Worm (Caenorhabditis elegans): ENCODE results near the gene abt-4.

abt-4 gene

DNA sequence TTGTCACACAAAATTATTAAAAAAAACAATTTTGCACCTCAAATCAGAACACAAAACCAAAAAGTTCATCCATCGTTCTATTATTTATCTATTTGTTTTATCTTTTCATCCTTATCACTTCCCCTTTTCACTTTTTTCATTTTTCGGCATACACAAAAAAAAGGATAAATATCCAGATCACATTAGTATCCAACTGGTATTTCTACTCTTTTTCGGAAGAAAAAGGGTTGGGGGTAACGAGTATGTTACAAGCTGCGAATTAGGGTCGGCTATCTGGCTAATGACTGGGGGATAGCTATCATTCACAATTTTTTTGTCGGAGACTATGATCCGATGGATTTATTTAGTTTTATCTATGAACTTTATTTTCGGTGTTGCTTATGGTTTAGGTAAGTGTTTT, 39.5 kb upstream of the abt-4 start, which contains the start of gene mltn-7:
mltn-7 (plus strand) TSS at position 301 of the 400 bp plus-strand sequence.
- TF ChIP-seq nhr-237 (tag; optimal IDR thresholded peaks at IDR 0.05) (no peak), elt-3 (tag; optimal IDR thresholded peaks at IDR 0.05) (no peak), unc-120 (tag; optimal IDR thresholded peaks at IDR 0.05; ENCODE audit: poor library complexity, severe bottlenecking) (no peak), nhr-28 (tag; optimal IDR thresholded peaks at IDR 0.05) (no peak), nhr-12 (tag; optimal IDR thresholded peaks at IDR 0.05) (no peak), unc-62 (GFP tag; optimal IDR thresholded peaks at IDR 0.05) (no peak), ces-1 (GFP tag; optimal IDR thresholded peaks at IDR 0.05) (no peak), bed-3 (GFP tag; optimal IDR thresholded peaks at IDR 0.05) (no peak), ceh-43 (GFP tag; optimal IDR thresholded peaks at IDR 0.05) (no peak), nhr-76 (tag; optimal IDR thresholded peaks at IDR 0.05) (no peak), ceh-83 (GFP tag; optimal IDR thresholded peaks at IDR 0.05) (no peak), lin-32 (GFP tag; optimal IDR thresholded peaks at IDR 0.05) (no peak), lsy-2 (tag; optimal IDR thresholded peaks at IDR 0.05) (no peak)

DNA sequence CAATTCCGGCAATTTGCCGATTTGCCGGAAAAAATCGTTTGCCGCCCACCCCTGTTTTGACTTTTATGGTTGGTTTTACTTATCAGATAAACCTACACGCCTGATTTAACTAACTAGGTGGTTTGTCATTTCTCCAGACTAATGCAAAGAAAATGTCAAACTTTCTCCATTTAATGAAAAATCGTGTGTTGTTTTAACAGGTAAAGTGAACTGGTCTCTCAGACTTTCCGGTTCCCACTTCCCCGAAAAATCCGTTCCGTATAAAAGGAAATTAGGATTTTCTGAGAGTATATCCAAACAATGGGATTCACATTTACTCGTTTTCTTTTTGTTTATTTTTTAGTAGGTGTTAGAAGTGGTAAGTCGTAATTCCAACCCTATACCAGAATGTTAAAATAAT, 34.1 kb upstream of the abt-4 start, which contains the start of gene mltn-6:
mltn-6 (plus strand) TSS at position 301 of the 400 bp plus-strand sequence.
- TF ChIP-seq elt-1 (tag; optimal IDR thresholded peaks at IDR 0.05; ENCODE audit: borderline replicate concordance, insufficient read depth), result no peak
- no peak for TF ChIP-seq blmp-1 (tag; optimal IDR thresholded peaks at IDR 0.05)
- TF ChIP-seq snpc-4 (tag; optimal IDR thresholded peaks at IDR 0.05), result no peak
- TF ChIP-seq nhr-28 (tag; optimal IDR thresholded peaks at IDR 0.05), result no peak
- TF ChIP-seq flh-1 (GFP tag; optimal IDR thresholded peaks at IDR 0.05), result no peak
- TF ChIP-seq sptf-1 (tag; optimal IDR thresholded peaks at IDR 0.05), result no peak
- no peak for TF ChIP-seq bed-3 (GFP tag; optimal IDR thresholded peaks at IDR 0.05)
- no peak for TF ChIP-seq M03D4.4 (tag; optimal IDR thresholded peaks at IDR 0.05)
- no peak for TF ChIP-seq ztf-11 (tag; optimal IDR thresholded peaks at IDR 0.05)
- TF ChIP-seq ceh-83 (GFP tag; optimal IDR thresholded peaks at IDR 0.05), result no peak
- no peak for TF ChIP-seq zip-8 (tag; optimal IDR thresholded peaks at IDR 0.05)
- TF ChIP-seq cnd-1 (tag; optimal IDR thresholded peaks at IDR 0.05), result no peak
- no peak for TF ChIP-seq hlh-1 (tag; optimal IDR thresholded peaks at IDR 0.05)
- no peak for TF ChIP-seq ham-2 (GFP tag; optimal IDR thresholded peaks at IDR 0.05)
- no peak for TF ChIP-seq nhr-237 (tag; optimal IDR thresholded peaks at IDR 0.05)
- TF ChIP-seq pha-4 (tag; optimal IDR thresholded peaks at IDR 0.05), result no peak
- TF ChIP-seq lsy-2 (tag; optimal IDR thresholded peaks at IDR 0.05), result no peak
- TF ChIP-seq mep-1 (tag; optimal IDR thresholded peaks at IDR 0.05), result no peak

DNA sequence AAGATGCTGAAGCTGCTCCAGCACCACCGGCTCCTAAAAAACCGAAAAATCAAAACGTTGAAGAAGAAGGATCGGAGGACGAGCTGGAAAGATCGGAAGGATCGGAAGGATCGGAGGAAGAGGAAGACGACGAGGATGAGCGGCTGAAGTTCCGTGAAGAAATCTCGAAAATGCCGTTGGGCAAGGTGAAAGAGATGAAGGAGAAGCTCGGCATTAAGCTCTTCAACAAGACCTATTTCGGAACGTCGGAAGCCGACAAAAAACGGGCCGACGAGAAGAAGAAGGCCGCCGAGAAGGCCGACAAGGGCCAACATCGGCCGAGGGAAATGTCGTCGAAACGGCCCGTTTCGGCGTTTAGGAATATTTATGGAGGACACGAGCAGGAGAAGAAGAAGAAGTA, 30.8 kb upstream of the abt-4 start:
- no peak for TF ChIP-seq ztf-11 (tag; optimal IDR thresholded peaks at IDR 0.05)
- TF ChIP-seq hlh-1 (tag; optimal IDR thresholded peaks at IDR 0.05), result no peak
- TF ChIP-seq ces-1 (GFP tag; optimal IDR thresholded peaks at IDR 0.05), result no peak
- TF ChIP-seq drap-1 (GFP tag; optimal IDR thresholded peaks at IDR 0.05), result no peak
- TF ChIP-seq unc-120 (tag; optimal IDR thresholded peaks at IDR 0.05; ENCODE audit: poor library complexity, severe bottlenecking), result no peak
- TF ChIP-seq mep-1 (tag; optimal IDR thresholded peaks at IDR 0.05), result no peak
- TF ChIP-seq ceh-83 (GFP tag; optimal IDR thresholded peaks at IDR 0.05), result no peak
- TF ChIP-seq mab-5 (tag; optimal IDR thresholded peaks at IDR 0.05), result no peak
- no peak for TF ChIP-seq elt-1 (tag; optimal IDR thresholded peaks at IDR 0.05; ENCODE audit: borderline replicate concordance, insufficient read depth)

DNA sequence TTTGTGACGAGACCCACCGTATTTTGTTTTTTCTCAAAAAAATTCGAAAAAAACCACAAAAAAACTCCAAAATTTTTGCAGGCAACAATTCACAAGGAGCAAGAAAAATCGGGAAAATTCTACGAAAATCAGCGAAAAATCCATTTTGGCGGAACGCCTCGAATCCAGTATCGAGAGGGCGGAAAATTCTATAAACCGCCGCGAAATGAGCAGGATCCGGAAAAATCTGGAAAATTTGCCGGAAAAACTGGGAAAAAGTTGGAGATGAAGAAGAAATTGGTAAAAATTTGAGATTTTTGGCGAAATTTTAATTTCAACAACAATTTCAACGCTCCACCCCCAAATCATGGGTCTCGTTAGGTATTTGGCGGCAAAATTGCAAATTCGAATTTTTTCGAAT, 29.5 kb upstream of the abt-4 start:
- TF ChIP-seq sem-2 (GFP tag; optimal IDR thresholded peaks at IDR 0.05), result no peak
- no peak for TF ChIP-seq snpc-4 (tag; optimal IDR thresholded peaks at IDR 0.05)
- no peak for TF ChIP-seq drap-1 (GFP tag; optimal IDR thresholded peaks at IDR 0.05)
- no peak for TF ChIP-seq unc-120 (tag; optimal IDR thresholded peaks at IDR 0.05; ENCODE audit: poor library complexity, severe bottlenecking)

DNA sequence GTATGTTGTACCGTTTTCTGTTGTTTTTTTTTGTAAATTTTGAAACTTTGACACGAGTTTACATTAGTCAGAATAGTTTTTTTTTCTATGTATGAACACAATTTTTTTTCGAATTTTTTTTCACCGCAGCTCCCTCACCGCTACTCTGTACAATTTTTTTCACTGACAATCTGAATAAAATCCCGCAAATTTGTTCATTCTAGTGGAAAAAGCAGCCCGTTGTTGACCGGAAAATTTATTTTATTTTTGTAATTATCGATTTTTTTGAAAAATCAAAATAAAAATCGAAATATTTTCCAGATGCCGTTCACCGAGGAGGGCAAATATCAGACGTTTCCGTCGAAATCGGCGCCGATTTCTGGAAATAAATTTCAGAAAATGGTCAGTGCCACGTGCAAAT, 28.9 kb upstream of the abt-4 start, which contains the start of gene T22H9.1:
T22H9.1 (plus strand) TSS at position 301 of the 400 bp plus-strand sequence.
- TF ChIP-seq tbx-8 (GFP tag; optimal IDR thresholded peaks at IDR 0.05) (no peak), ham-2 (GFP tag; optimal IDR thresholded peaks at IDR 0.05) (no peak), unc-120 (tag; optimal IDR thresholded peaks at IDR 0.05; ENCODE audit: poor library complexity, severe bottlenecking) (no peak)

DNA sequence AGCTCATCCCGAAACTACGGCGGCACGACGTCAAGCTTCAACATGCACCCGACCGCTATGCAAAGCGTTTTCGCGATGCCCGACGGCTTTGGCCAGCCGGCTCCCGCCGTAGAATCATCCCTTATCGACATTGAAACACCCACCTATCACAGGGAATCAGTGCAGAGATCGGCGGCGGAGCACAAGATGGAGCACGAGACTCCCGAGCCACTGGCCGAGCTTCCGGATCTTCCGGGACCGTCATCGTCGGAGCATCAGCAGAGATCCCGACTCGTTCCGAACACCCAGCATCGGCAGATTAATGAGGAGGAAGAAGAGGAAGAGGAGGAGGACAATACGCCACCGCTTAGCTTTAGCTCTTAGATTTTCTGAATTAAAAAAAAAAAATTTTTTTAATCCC, 27.9 kb upstream of the abt-4 start:
- TF ChIP-seq nhr-76 (tag; optimal IDR thresholded peaks at IDR 0.05), result no peak
- no peak for TF ChIP-seq bed-3 (GFP tag; optimal IDR thresholded peaks at IDR 0.05)
- TF ChIP-seq ceh-39 (tag; optimal IDR thresholded peaks at IDR 0.05), result no peak
- TF ChIP-seq zip-8 (tag; optimal IDR thresholded peaks at IDR 0.05), result no peak
- TF ChIP-seq ceh-83 (GFP tag; optimal IDR thresholded peaks at IDR 0.05), result no peak
- no peak for TF ChIP-seq nhr-237 (tag; optimal IDR thresholded peaks at IDR 0.05)
- TF ChIP-seq snpc-4 (tag; optimal IDR thresholded peaks at IDR 0.05), result no peak
- no peak for TF ChIP-seq sem-2 (GFP tag; optimal IDR thresholded peaks at IDR 0.05)
- no peak for TF ChIP-seq cnd-1 (tag; optimal IDR thresholded peaks at IDR 0.05)
- no peak for TF ChIP-seq hlh-1 (tag; optimal IDR thresholded peaks at IDR 0.05)
- no peak for TF ChIP-seq lsy-2 (tag; optimal IDR thresholded peaks at IDR 0.05)
- no peak for TF ChIP-seq ham-2 (GFP tag; optimal IDR thresholded peaks at IDR 0.05)
- TF ChIP-seq nhr-28 (tag; optimal IDR thresholded peaks at IDR 0.05), result no peak
- no peak for TF ChIP-seq sptf-1 (tag; optimal IDR thresholded peaks at IDR 0.05)
- TF ChIP-seq ceh-43 (GFP tag; optimal IDR thresholded peaks at IDR 0.05), result no peak
- no peak for TF ChIP-seq mab-5 (tag; optimal IDR thresholded peaks at IDR 0.05)
- no peak for TF ChIP-seq elt-1 (tag; optimal IDR thresholded peaks at IDR 0.05; ENCODE audit: borderline replicate concordance, insufficient read depth)
- TF ChIP-seq mls-2 (tag; optimal IDR thresholded peaks at IDR 0.05), result no peak
- no peak for TF ChIP-seq M03D4.4 (tag; optimal IDR thresholded peaks at IDR 0.05)
- TF ChIP-seq unc-120 (tag; optimal IDR thresholded peaks at IDR 0.05; ENCODE audit: poor library complexity, severe bottlenecking), result no peak
